Fruit fly (Drosophila melanogaster) whole organism, wandering third instar larva: ENCODE data around the gene jar.

Experiments
- Abd-B ChIP-seq: fragments of >200 bp; optimal IDR thresholded peaks from 2 replicates; lab custom pipeline; 2017; ENCODE audit warnings: missing biosample characterization, missing genetic modification characterization
- CG32264 ChIP-seq: fragments of 200-800 bp; sonication (Bioruptor generic); optimal IDR thresholded peaks from 2 replicates; lab custom pipeline; 2016; ENCODE audit warnings: missing biosample characterization, missing genetic modification characterization
- CG9705 ChIP-seq: fragments of 200-800 bp; sonication (Bioruptor generic); optimal IDR thresholded peaks from 2 replicates; lab custom pipeline; 2018; ENCODE audit warnings: missing biosample characterization, mild to moderate bottlenecking, missing genetic modification characterization
- CrebA ChIP-seq: fragments of 200-800 bp; sonication (Bioruptor generic); optimal IDR thresholded peaks from 2 replicates; lab custom pipeline; 2016; ENCODE audit warnings: missing biosample characterization, mild to moderate bottlenecking, missing genetic modification characterization, borderline replicate concordance
- Dfd ChIP-seq: fragments of >200 bp; optimal IDR thresholded peaks from 2 replicates; lab custom pipeline; 2017; ENCODE audit warnings: missing biosample characterization, missing genetic modification characterization
- Dif ChIP-seq: fragments of 200-275, 200-300 bp; sonication (Bioruptor generic); optimal IDR thresholded peaks from 2 replicates; lab custom pipeline; 2018; ENCODE audit warnings: missing biosample characterization, missing genetic modification characterization; ENCODE audit not compliant: partially characterized antibody
- GATAd ChIP-seq: sonication (Bioruptor generic); optimal IDR thresholded peaks from 2 replicates; lab custom pipeline; 2016; ENCODE audit warnings: missing biosample characterization, missing genetic modification characterization
- HLH106 ChIP-seq: fragments of 200-800 bp; optimal IDR thresholded peaks from 3 replicates; lab custom pipeline; 2019; ENCODE audit warnings: missing biosample characterization, mild to moderate bottlenecking, missing genetic modification characterization, moderate library complexity
- Hnf4 ChIP-seq: fragments of 200-800 bp; sonication (Bioruptor generic); optimal IDR thresholded peaks from 2 replicates; lab custom pipeline; 2016; ENCODE audit warnings: missing biosample characterization, mild to moderate bottlenecking, missing genetic modification characterization
- Hr78 ChIP-seq: fragments of >200 bp; optimal IDR thresholded peaks from 2 replicates; lab custom pipeline; 2017; ENCODE audit warnings: missing biosample characterization, missing genetic modification characterization
- Hr83 ChIP-seq: fragments of 200-300 bp; sonication (Bioruptor generic); optimal IDR thresholded peaks from 2 replicates; lab custom pipeline; 2016; ENCODE audit warnings: missing biosample characterization, mild to moderate bottlenecking, missing genetic modification characterization, moderate library complexity; ENCODE audit not compliant: poor library complexity, severe bottlenecking
- Jra ChIP-seq: sonication (Bioruptor generic); optimal IDR thresholded peaks from 2 replicates; lab custom pipeline; 2016; ENCODE audit warnings: missing biosample characterization, missing genetic modification characterization
- Mio ChIP-seq: sonication (Bioruptor generic); optimal IDR thresholded peaks from 2 replicates; lab custom pipeline; 2016; ENCODE audit warnings: missing biosample characterization, missing genetic modification characterization
- Myc ChIP-seq: fragments of >200 bp; optimal IDR thresholded peaks from 2 replicates; lab custom pipeline; 2017
- N ChIP-seq: fragments of >200 bp; optimal IDR thresholded peaks from 2 replicates; lab custom pipeline; 2018; ENCODE audit warnings: missing biosample characterization, missing external identifiers, missing genetic modification characterization
- OdsH ChIP-seq: fragments of 200-800 bp; sonication (Bioruptor generic); optimal IDR thresholded peaks from 2 replicates; lab custom pipeline; 2016; ENCODE audit warnings: missing biosample characterization, mild to moderate bottlenecking, missing genetic modification characterization
- Rel ChIP-seq, 2 experiments: fragments of 200-800 bp; sonication (Bioruptor generic) in 1 of 2; optimal IDR thresholded peaks; 2 replicates in 1 of 2; 3 replicates in 1 of 2; lab custom pipeline; 2016 to 2019; ENCODE audit warnings: mild to moderate bottlenecking in 2 of 2, missing biosample characterization in 2 of 2, missing genetic modification characterization in 2 of 2, moderate library complexity in 1 of 2
- Sp1 ChIP-seq: fragments of 200-800 bp; sonication (Bioruptor generic); optimal IDR thresholded peaks from 3 replicates; lab custom pipeline; 2019; ENCODE audit warnings: missing biosample characterization, mild to moderate bottlenecking, missing genetic modification characterization, moderate library complexity
- Vsx2 ChIP-seq: fragments of 200-300, 225-300 bp; sonication (Bioruptor generic); optimal IDR thresholded peaks from 2 replicates; lab custom pipeline; 2018; ENCODE audit warnings: missing biosample characterization, missing genetic modification characterization; ENCODE audit not compliant: partially characterized antibody
- br ChIP-seq: fragments of 200-800 bp; sonication (Bioruptor generic); optimal IDR thresholded peaks from 2 replicates; lab custom pipeline; 2016; ENCODE audit warnings: missing biosample characterization, missing genetic modification characterization
- brk ChIP-seq: fragments of 200-800 bp; sonication (Bioruptor generic); optimal IDR thresholded peaks from 2 replicates; lab custom pipeline; 2016; ENCODE audit warnings: missing biosample characterization, mild to moderate bottlenecking, missing genetic modification characterization
- dl ChIP-seq, 2 experiments: fragments of 175-275, 200-275 bp in 1 of 2; fragments of 200-275 bp in 1 of 2; sonication (Bioruptor generic); optimal IDR thresholded peaks; lab custom pipeline; 2018; ENCODE audit warnings: mild to moderate bottlenecking in 2 of 2, missing biosample characterization in 2 of 2, missing genetic modification characterization in 2 of 2, moderate library complexity in 2 of 2; ENCODE audit not compliant: partially characterized antibody in 2 of 2, insufficient read depth in 1 of 2
- dmrt93B ChIP-seq: fragments of 200-800 bp; sonication (Bioruptor generic); optimal IDR thresholded peaks from 2 replicates; lab custom pipeline; 2018; ENCODE audit warnings: missing biosample characterization, mild to moderate bottlenecking, missing genetic modification characterization
- dsf ChIP-seq: sonication (Bioruptor generic); optimal IDR thresholded peaks from 2 replicates; lab custom pipeline; 2016; ENCODE audit warnings: missing biosample characterization, missing genetic modification characterization, borderline replicate concordance
- ey ChIP-seq: fragments of 200-800 bp; sonication (Bioruptor generic); optimal IDR thresholded peaks from 2 replicates; lab custom pipeline; 2016; ENCODE audit warnings: missing biosample characterization, missing genetic modification characterization
- foxo ChIP-seq, 2 experiments: fragments of 200-800 bp; sonication (Bioruptor generic); optimal IDR thresholded peaks; 2 replicates in 1 of 2; 3 replicates in 1 of 2; lab custom pipeline; 2016 to 2017; ENCODE audit warnings: missing biosample characterization in 2 of 2, missing genetic modification characterization in 2 of 2
- fru ChIP-seq: fragments of 200-800 bp; sonication (Bioruptor generic); optimal IDR thresholded peaks from 3 replicates; lab custom pipeline; 2016; ENCODE audit warnings: missing biosample characterization, mild to moderate bottlenecking, missing genetic modification characterization
- h ChIP-seq: fragments of 200-800 bp; sonication (Bioruptor generic); optimal IDR thresholded peaks from 3 replicates; lab custom pipeline; 2016; ENCODE audit warnings: missing biosample characterization, mild to moderate bottlenecking, missing genetic modification characterization
- jim ChIP-seq: fragments of 175-275, 200-325 bp; sonication (Bioruptor generic); optimal IDR thresholded peaks from 2 replicates; lab custom pipeline; 2016; ENCODE audit warnings: missing biosample characterization, mild to moderate bottlenecking, missing genetic modification characterization
- lola ChIP-seq: fragments of >200 bp; optimal IDR thresholded peaks from 2 replicates; lab custom pipeline; 2017; ENCODE audit warnings: missing biosample characterization, missing genetic modification characterization
- pan ChIP-seq: fragments of >200 bp; optimal IDR thresholded peaks from 2 replicates; lab custom pipeline; 2017
- psq ChIP-seq: fragments of 200-800 bp; sonication (Bioruptor generic); optimal IDR thresholded peaks from 3 replicates; lab custom pipeline; 2017; ENCODE audit warnings: missing biosample characterization, mild to moderate bottlenecking, missing genetic modification characterization, moderate library complexity
- rgr ChIP-seq: fragments of 200-800 bp; sonication (Bioruptor generic); optimal IDR thresholded peaks from 3 replicates; lab custom pipeline; 2016; ENCODE audit warnings: missing biosample characterization, mild to moderate bottlenecking, missing genetic modification characterization
- sage ChIP-seq: fragments of 200-800 bp; sonication (Bioruptor generic); optimal IDR thresholded peaks from 2 replicates; lab custom pipeline; 2016; ENCODE audit warnings: missing biosample characterization, mild to moderate bottlenecking, missing genetic modification characterization
- sv ChIP-seq: fragments of 200-800 bp; sonication (Bioruptor generic); optimal IDR thresholded peaks from 3 replicates; lab custom pipeline; 2016; ENCODE audit warnings: missing biosample characterization, missing genetic modification characterization
- tai ChIP-seq: sonication (Bioruptor generic); optimal IDR thresholded peaks from 2 replicates; lab custom pipeline; 2016; ENCODE audit warnings: missing biosample characterization, missing genetic modification characterization
- usp ChIP-seq: fragments of >200 bp; optimal IDR thresholded peaks from 2 replicates; lab custom pipeline; 2017; ENCODE audit warnings: missing biosample characterization, missing genetic modification characterization
- woc ChIP-seq: sonication (Bioruptor generic); optimal IDR thresholded peaks from 2 replicates; lab custom pipeline; 2016; ENCODE audit warnings: missing biosample characterization, mild to moderate bottlenecking, missing genetic modification characterization

jar gene

dm6 chr3R:24266786-24267579 lies 4.0 kb downstream of the jar start:
- peak; percentile 77 for TF ChIP-seq dmrt93B (GFP tag; lab: Kevin White, UChicago)
- TF ChIP-seq HLH106 = peak; percentile 92
- TF ChIP-seq br (GFP tag; lab: Kevin White, UChicago) = peak; percentile 80
- TF ChIP-seq N (GFP tag; lab: Kevin White, UChicago) = no peak
- no peak for TF ChIP-seq usp (GFP tag; lab: Kevin White, UChicago)
- no peak for TF ChIP-seq CG32264
- peak; percentile 81 for TF ChIP-seq woc (GFP tag; lab: Kevin White, UChicago)
- peak; percentile 82 for TF ChIP-seq CG9705
- peak; percentile 91 for TF ChIP-seq Vsx2
- TF ChIP-seq Hr78 (GFP tag; lab: Kevin White, UChicago) = no peak
- TF ChIP-seq dsf (GFP tag; lab: Kevin White, UChicago) = no peak
- TF ChIP-seq Sp1 = peak; percentile 92
- TF ChIP-seq CrebA (GFP tag; lab: Kevin White, UChicago) = no peak
- no peak for TF ChIP-seq jim (GFP tag; lab: Kevin White, UChicago)
- TF ChIP-seq Myc (lab: Kevin White, UChicago) = no peak
- no peak for TF ChIP-seq Mio (GFP tag; lab: Kevin White, UChicago)
- no peak for TF ChIP-seq sv (GFP tag; lab: Kevin White, UChicago)
- peak; percentile 74 for TF ChIP-seq rgr (GFP tag; lab: Kevin White, UChicago)
- peak in 1 of 2 experiments; percentile 45 for TF ChIP-seq dl (GFP tag; optimal IDR thresholded peaks at IDR 0.05; lab: Kevin White, UChicago; ENCODE audit: insufficient read depth in 1 of 2, partially characterized antibody in 2 of 2)
- no peak for TF ChIP-seq pan (lab: Kevin White, UChicago)
- TF ChIP-seq Jra = peak; percentile 47
- TF ChIP-seq h (GFP tag; lab: Kevin White, UChicago) = peak; percentile 85
- peak; percentile 87 for TF ChIP-seq OdsH
- TF ChIP-seq Hr83 (GFP tag; lab: Kevin White, UChicago) = peak; percentile 30
- TF ChIP-seq Dfd = no peak
- peak in 1 of 2 experiments; percentile 88 for TF ChIP-seq foxo (GFP tag; optimal IDR thresholded peaks at IDR 0.05; lab: Kevin White, UChicago)
- TF ChIP-seq Abd-B (GFP tag; lab: Kevin White, UChicago) = no peak
- TF ChIP-seq sage = peak; percentile 43
- no peak for TF ChIP-seq lola (GFP tag; lab: Kevin White, UChicago)
- TF ChIP-seq fru (GFP tag; lab: Kevin White, UChicago) = peak; percentile 83
- TF ChIP-seq GATAd (GFP tag; lab: Kevin White, UChicago) = no peak
- peak; percentile 24 for TF ChIP-seq Rel (GFP tag; optimal IDR thresholded peaks at IDR 0.05; lab: Kevin White, UChicago)
- peak; percentile 63 for TF ChIP-seq Rel (tag; optimal IDR thresholded peaks at IDR 0.05; lab: Kevin White, UChicago)
- peak; percentile 82 for TF ChIP-seq psq (GFP tag; lab: Kevin White, UChicago)
- TF ChIP-seq brk (GFP tag; lab: Kevin White, UChicago) = peak; percentile 49
- no peak for TF ChIP-seq tai (GFP tag; lab: Kevin White, UChicago)
- peak; percentile 77 for TF ChIP-seq Dif (GFP tag; lab: Kevin White, UChicago)
- TF ChIP-seq ey (GFP tag; lab: Kevin White, UChicago) = peak; percentile 68
- peak; percentile 25 for TF ChIP-seq Hnf4 (GFP tag; lab: Kevin White, UChicago)
